Fruit fly (Drosophila melanogaster): ENCODE results near the gene mRpL39.

- TF ChIP-seq CG8478 (optimal IDR thresholded peaks at IDR 0.05) (no peak), CTCF (optimal IDR thresholded peaks at IDR 0.05) (no peak)
These were observed 13.8 kb upstream of the mRpL39 start for dm6 chr3L:15013296-15013695.

All from S2 (cell line).